Worm (Caenorhabditis elegans) whole organism, L4 larva: ENCODE measurements around the gene K08E4.3.

Experiments used
- F49E8.2 ChIP-seq: sonication (generic microtip); optimal IDR thresholded peaks from 2 replicates; lab custom pipeline; 2016; ENCODE audit warnings: missing compliant biosample characterization, mild to moderate bottlenecking, missing genetic modification characterization, borderline replicate concordance
- Y75B8A.6 ChIP-seq: fragments of 200-800 bp; sonication (Bioruptor generic); IDR thresholded peaks from 2 replicates; pipeline ENCODE4 v1.3.6; 2022; ENCODE audit warnings: missing genetic modification reagents, missing genetic modification characterization, missing compliant biosample characterization
- ZK337.2 ChIP-seq: fragments of 200-800 bp; sonication (Bioruptor generic); IDR thresholded peaks from 2 replicates; pipeline ENCODE4 v1.3.6; 2022; ENCODE audit warnings: missing genetic modification reagents, missing genetic modification characterization, missing compliant biosample characterization
- aha-1 ChIP-seq: fragments of 150-350 bp; peaks from one replicate; lab custom pipeline; 2014; ENCODE audit warnings: missing biosample characterization, missing genetic modification characterization
- ceh-28 ChIP-seq: fragments of 150-350 bp; optimal IDR thresholded peaks from 2 replicates; lab custom pipeline; 2014; ENCODE audit warnings: missing biosample characterization, missing genetic modification reagents, missing genetic modification characterization
- ctbp-1 ChIP-seq: fragments of 200-800 bp; sonication (Bioruptor generic); IDR thresholded peaks from 2 replicates; pipeline ENCODE4 v1.3.6; 2022; ENCODE audit warnings: missing genetic modification reagents, missing genetic modification characterization, missing compliant biosample characterization
- daf-12 ChIP-seq: fragments of 150-350 bp; optimal IDR thresholded peaks from 2 replicates; lab custom pipeline; 2014; ENCODE audit warnings: missing biosample characterization, missing genetic modification reagents, missing genetic modification characterization
- daf-16 ChIP-seq, 3 experiments: sonication (generic microtip); optimal IDR thresholded peaks; 2 replicates each; lab custom pipeline; 2016 to 2017; ENCODE audit warnings: missing genetic modification characterization in 3 of 3, missing genetic modification reagents in 3 of 3, mild to moderate bottlenecking in 2 of 3, missing compliant biosample characterization in 2 of 3, missing biosample characterization in 1 of 3, moderate library complexity in 1 of 3
- daf-8 ChIP-seq: fragments of 200-800 bp; sonication (Bioruptor generic); IDR thresholded peaks from 2 replicates; pipeline ENCODE4 v1.3.6; 2022; ENCODE audit warnings: missing genetic modification characterization, missing compliant biosample characterization
- dmd-6 ChIP-seq: fragments of 200-800 bp; sonication (Bioruptor generic); IDR thresholded peaks from 2 replicates; pipeline ENCODE4 v1.3.6; 2022; ENCODE audit warnings: missing genetic modification reagents, missing genetic modification characterization, missing compliant biosample characterization
- dmd-9 ChIP-seq: fragments of 200-800 bp; sonication (Bioruptor generic); IDR thresholded peaks from 2 replicates; pipeline ENCODE4 v1.3.6; 2022; ENCODE audit warnings: missing genetic modification reagents, missing genetic modification characterization, missing compliant biosample characterization
- dpl-1 ChIP-seq: fragments of 150-350 bp; optimal IDR thresholded peaks from 2 replicates; lab custom pipeline; 2014; ENCODE audit warnings: missing biosample characterization, missing genetic modification reagents, missing genetic modification characterization
- duxl-1 ChIP-seq: sonication (generic microtip); optimal IDR thresholded peaks from 2 replicates; lab custom pipeline; 2016; ENCODE audit warnings: mild to moderate bottlenecking, missing genetic modification characterization, moderate library complexity, missing compliant biosample characterization; ENCODE audit not compliant: poor library complexity
- dve-1 ChIP-seq: sonication (generic microtip); optimal IDR thresholded peaks from 2 replicates; lab custom pipeline; 2017; ENCODE audit warnings: antibody characterized with exemption, mild to moderate bottlenecking, missing genetic modification characterization, missing compliant biosample characterization; ENCODE audit not compliant: insufficient read depth
- hlh-11 ChIP-seq: fragments of 200-800 bp; sonication (Bioruptor generic); optimal IDR thresholded peaks from 2 replicates; lab custom pipeline; 2018; ENCODE audit warnings: mild to moderate bottlenecking, missing genetic modification characterization, missing compliant biosample characterization
- hlh-30 ChIP-seq: sonication (generic microtip); optimal IDR thresholded peaks from 2 replicates; lab custom pipeline; 2017; ENCODE audit warnings: antibody characterized with exemption, mild to moderate bottlenecking, missing genetic modification characterization, missing compliant biosample characterization; ENCODE audit not compliant: insufficient read depth
- hmg-1.1 ChIP-seq: fragments of 200-800 bp; sonication (Bioruptor generic); IDR thresholded peaks from 2 replicates; pipeline ENCODE4 v1.3.6; 2022; ENCODE audit warnings: missing genetic modification reagents, missing genetic modification characterization, missing compliant biosample characterization
- lin-13 ChIP-seq: fragments of 150-350 bp; optimal IDR thresholded peaks from 2 replicates; lab custom pipeline; 2014; ENCODE audit warnings: missing biosample characterization, missing genetic modification reagents, missing genetic modification characterization
- lin-38 ChIP-seq: fragments of 200-800 bp; sonication (Bioruptor generic); IDR thresholded peaks from 2 replicates; pipeline ENCODE4 v1.3.6; 2022; ENCODE audit warnings: missing genetic modification reagents, missing genetic modification characterization, missing compliant biosample characterization
- lsy-2 ChIP-seq, 2 experiments: fragments of 150-350 bp in 1 of 2; sonication (generic microtip) in 1 of 2; optimal IDR thresholded peaks; 2 replicates each; lab custom pipeline; 2014 to 2017; ENCODE audit warnings: missing biosample characterization in 2 of 2, missing genetic modification characterization in 2 of 2
- mxl-3 ChIP-seq: fragments of 200-800 bp; sonication (Bioruptor generic); optimal IDR thresholded peaks from 2 replicates; lab custom pipeline; 2018; ENCODE audit warnings: mild to moderate bottlenecking, missing genetic modification characterization, missing compliant biosample characterization
- nhr-102 ChIP-seq: sonication (generic microtip); optimal IDR thresholded peaks from 2 replicates; lab custom pipeline; 2016; ENCODE audit warnings: mild to moderate bottlenecking, missing genetic modification characterization, moderate library complexity, missing compliant biosample characterization
- nhr-237 ChIP-seq: sonication (generic microtip); optimal IDR thresholded peaks from 2 replicates; lab custom pipeline; 2017; ENCODE audit warnings: missing biosample characterization, missing genetic modification characterization
- nhr-28 ChIP-seq: fragments of 150-350 bp; optimal IDR thresholded peaks from 2 replicates; lab custom pipeline; 2014; ENCODE audit warnings: missing biosample characterization, missing genetic modification characterization
- nhr-41 ChIP-seq: fragments of 200-800 bp; sonication (Bioruptor generic); IDR thresholded peaks from 2 replicates; pipeline ENCODE4 v1.3.6; 2022; ENCODE audit warnings: missing genetic modification reagents, missing genetic modification characterization, missing compliant biosample characterization
- nhr-6 ChIP-seq: fragments of 150-350 bp; optimal IDR thresholded peaks from 2 replicates; lab custom pipeline; 2014; ENCODE audit warnings: missing biosample characterization, missing genetic modification characterization
- nhr-77 ChIP-seq: fragments of 150-350 bp; optimal IDR thresholded peaks from 2 replicates; lab custom pipeline; 2014; ENCODE audit warnings: missing biosample characterization, missing genetic modification characterization
- pqm-1 ChIP-seq: sonication (generic microtip); optimal IDR thresholded peaks from 2 replicates; lab custom pipeline; 2017; ENCODE audit warnings: missing biosample characterization, missing genetic modification characterization
- sdz-12 ChIP-seq: fragments of 200-800 bp; sonication (Bioruptor generic); optimal IDR thresholded peaks from 2 replicates; lab custom pipeline; 2018; ENCODE audit warnings: mild to moderate bottlenecking, missing genetic modification characterization, missing compliant biosample characterization
- set-16 ChIP-seq: fragments of 200-800 bp; sonication (Bioruptor generic); IDR thresholded peaks from 2 replicates; pipeline ENCODE4 v1.3.6; 2022; ENCODE audit warnings: missing genetic modification reagents, missing genetic modification characterization, missing compliant biosample characterization
- tra-1 ChIP-seq: fragments of 200-800 bp; sonication (Bioruptor generic); IDR thresholded peaks from 2 replicates; pipeline ENCODE4 v1.3.6; 2022; ENCODE audit warnings: missing genetic modification reagents, missing genetic modification characterization, missing compliant biosample characterization
- unc-62 ChIP-seq, 3 experiments: fragments of 150-350 bp in 1 of 3; sonication (generic microtip); optimal IDR thresholded peaks in 2 of 3; peaks in 1 of 3; 1 replicate in 1 of 3; 2 replicates in 2 of 3; lab custom pipeline; 2014 to 2017; ENCODE audit warnings: missing biosample characterization in 3 of 3, missing genetic modification characterization in 3 of 3, missing genetic modification reagents in 3 of 3, missing genotype in 1 of 3
- vab-7 ChIP-seq: fragments of 200-800 bp; sonication (Bioruptor generic); IDR thresholded peaks from 2 replicates; pipeline ENCODE4 v1.3.6; 2022; ENCODE audit warnings: missing genetic modification reagents, missing genetic modification characterization, missing compliant biosample characterization
- zip-11 ChIP-seq: fragments of 200-800 bp; sonication (Bioruptor generic); IDR thresholded peaks from 2 replicates; pipeline ENCODE4 v1.3.6; 2022; ENCODE audit warnings: missing genetic modification characterization, missing compliant biosample characterization
- ztf-11 ChIP-seq: fragments of 150-350 bp; optimal IDR thresholded peaks from 2 replicates; lab custom pipeline; 2014; ENCODE audit warnings: missing biosample characterization, missing genetic modification characterization

K08E4.3 gene

DNA sequence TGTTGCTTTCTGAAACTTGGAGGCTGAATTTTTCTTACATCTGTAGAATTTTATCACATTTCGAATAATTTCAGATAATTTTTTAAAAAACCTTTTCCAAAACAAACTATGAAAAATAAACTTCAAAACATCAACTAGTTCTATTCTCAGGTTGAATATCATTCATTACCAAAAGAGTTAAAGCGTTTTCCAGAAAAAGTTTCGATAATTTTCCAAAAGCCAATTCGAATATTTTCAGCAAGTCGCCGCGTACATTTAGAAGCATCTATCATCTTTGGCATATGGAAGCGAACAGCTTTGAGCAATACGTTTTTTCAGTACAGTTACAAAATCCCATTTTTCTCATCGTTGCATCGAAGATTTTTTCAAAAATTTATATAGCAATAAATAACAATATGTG, 20.6 kb upstream of the K08E4.3 start (continued):
- peak in 1 of 2 experiments; percentile 76 for TF ChIP-seq lsy-2 (tag; optimal IDR thresholded peaks at IDR 0.05; lab: Kevin White, UChicago)
- TF ChIP-seq nhr-102: peak; percentile 38
- no peak for TF ChIP-seq ztf-11 (tag; lab: Kevin White, UChicago)
- TF ChIP-seq daf-8: no peak
- TF ChIP-seq nhr-77 (tag; lab: Kevin White, UChicago): peak; percentile 34
- TF ChIP-seq duxl-1 (tag; lab: Kevin White, UChicago): peak; percentile 4
- TF ChIP-seq hlh-30 (tag; lab: Kevin White, UChicago): peak; percentile 5

DNA sequence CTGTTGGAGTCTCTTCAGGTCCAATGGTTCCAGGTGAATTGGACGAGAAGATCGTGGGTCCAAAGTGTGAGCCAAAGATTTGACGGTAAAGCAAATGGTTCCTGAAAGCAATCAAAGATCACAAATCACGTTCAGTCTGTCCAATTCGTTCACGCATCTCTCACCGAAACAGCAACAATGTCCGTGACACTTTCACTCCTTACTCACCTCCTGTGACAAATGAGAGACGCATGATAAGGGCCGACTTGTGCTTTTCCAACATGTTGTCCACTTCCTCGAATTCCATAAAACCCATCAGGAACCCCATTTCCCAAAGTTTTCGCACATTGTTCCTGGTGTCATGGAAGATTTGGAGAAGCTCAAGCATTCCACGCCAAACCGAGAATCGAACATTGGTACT, 17.1 kb upstream of the K08E4.3 start:
- TF ChIP-seq daf-16 (GFP tag; optimal IDR thresholded peaks at IDR 0.05; lab: Kevin White, UChicago) (no peak), daf-16 (tag; optimal IDR thresholded peaks at IDR 0.05; lab: Kevin White, UChicago) (peak; percentile 36), nhr-28 (tag; lab: Kevin White, UChicago) (peak; percentile 44), dmd-9 (GFP tag; lab: Robert Waterston, UW) (no peak), aha-1 (tag; lab: Kevin White, UChicago) (peak; percentile 46), unc-62 (GFP tag; optimal IDR thresholded peaks at IDR 0.05 in 1 of 2; lab: Kevin White, UChicago) (peak in 1 of 2 experiments; percentile 43), unc-62 (tag; optimal IDR thresholded peaks at IDR 0.05; lab: Kevin White, UChicago) (no peak), hlh-30 (tag; lab: Kevin White, UChicago) (peak; percentile 81), set-16 (no peak), mxl-3 (GFP tag; lab: Kevin White, UChicago) (peak; percentile 30), hlh-11 (tag; lab: Kevin White, UChicago) (peak; percentile 39), dve-1 (tag; lab: Kevin White, UChicago) (peak; percentile 0), Y75B8A.6 (no peak), ctbp-1 (GFP tag; lab: Robert Waterston, UW) (no peak)

ce11 chrIV:12043054-12043453, 14.5 kb upstream of the K08E4.3 start:
- TF ChIP-seq daf-16 (GFP tag; optimal IDR thresholded peaks at IDR 0.05; lab: Kevin White, UChicago) (no peak), daf-16 (tag; optimal IDR thresholded peaks at IDR 0.05; lab: Kevin White, UChicago) (peak; percentile 52), nhr-28 (tag; lab: Kevin White, UChicago) (peak; percentile 90), lin-13 (GFP tag; lab: Kevin White, UChicago) (no peak), hlh-30 (tag; lab: Kevin White, UChicago) (peak; percentile 11), dmd-6 (peak; percentile 41; the same call in 1 of the 2 replicates), nhr-77 (tag; lab: Kevin White, UChicago) (peak; percentile 60), hlh-11 (tag; lab: Kevin White, UChicago) (peak; percentile 43), nhr-6 (tag; lab: Kevin White, UChicago) (no peak), hmg-1.1 (GFP tag; lab: Robert Waterston, UW) (no peak), nhr-41 (GFP tag; lab: Robert Waterston, UW) (no peak), pqm-1 (tag; lab: Kevin White, UChicago) (peak; percentile 13), zip-11 (no peak), ceh-28 (no peak), F49E8.2 (no peak), daf-12 (no peak), dve-1 (tag; lab: Kevin White, UChicago) (peak; percentile 30), nhr-237 (tag; lab: Kevin White, UChicago) (no peak), sdz-12 (no peak)
- TF ChIP-seq, all 104 proteins: peak for 8

DNA sequence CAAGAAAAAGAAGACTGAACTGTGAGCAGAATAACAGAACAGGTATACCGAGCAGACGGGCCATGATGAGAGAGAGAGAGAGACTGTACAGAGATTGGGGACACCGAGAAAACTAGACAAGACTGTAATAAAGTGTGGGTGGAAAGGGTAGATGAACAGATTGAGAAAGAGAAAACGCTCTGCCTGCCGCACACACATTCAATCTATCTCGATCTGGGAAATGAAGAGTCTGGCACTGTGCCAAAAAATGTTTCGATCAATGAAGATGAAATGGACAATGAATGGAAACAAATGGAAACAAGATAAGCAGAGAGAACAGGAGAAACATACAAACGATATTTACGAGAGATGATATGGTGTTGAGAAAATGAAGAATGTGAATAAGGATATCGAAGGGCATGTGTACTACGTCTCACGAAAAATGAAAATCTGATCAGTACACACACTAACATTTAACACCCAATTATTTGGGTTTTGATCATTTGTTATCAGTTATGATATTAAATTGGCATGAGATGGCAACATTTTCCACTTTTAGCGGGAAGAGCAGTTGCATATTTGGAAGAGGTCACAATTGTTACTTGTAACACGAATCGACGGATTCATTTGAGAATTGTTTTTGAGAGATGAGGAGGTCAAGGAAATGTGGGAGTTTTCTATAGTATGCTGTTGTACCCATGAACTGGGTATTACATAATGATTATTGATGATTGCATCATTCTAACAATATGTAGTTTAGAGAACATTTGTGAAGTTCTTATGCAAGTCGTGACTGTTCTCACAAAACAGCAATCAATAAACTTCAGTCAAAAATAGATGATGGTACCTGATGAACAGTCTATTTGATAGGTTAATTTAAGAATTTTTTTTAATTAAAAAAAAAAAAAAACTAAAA, 12.5 kb upstream of the K08E4.3 start:
- no peak for TF ChIP-seq vab-7 (GFP tag; lab: Robert Waterston, UW)
- peak in 1 of 2 experiments; percentile 6 for TF ChIP-seq lsy-2 (tag; optimal IDR thresholded peaks at IDR 0.05; lab: Kevin White, UChicago)
- TF ChIP-seq hlh-11 (tag; lab: Kevin White, UChicago): peak; percentile 25
- peak; percentile 6 for TF ChIP-seq dve-1 (tag; lab: Kevin White, UChicago)
- TF ChIP-seq dpl-1: peak; percentile 3
- no peak for TF ChIP-seq tra-1 (GFP tag; lab: Robert Waterston, UW)
- peak; percentile 69 for TF ChIP-seq nhr-28 (tag; lab: Kevin White, UChicago)
- peak; percentile 48 for TF ChIP-seq pqm-1 (tag; lab: Kevin White, UChicago)
- no peak for TF ChIP-seq ZK337.2 (GFP tag; lab: Robert Waterston, UW)
- no peak; the same call in 1 of the 2 replicates for TF ChIP-seq dmd-6
- no peak for TF ChIP-seq lin-38 (GFP tag; lab: Robert Waterston, UW)
